Worm (Caenorhabditis elegans) whole organism, midembryonic: Measurements from ENCODE around the gene C04H5.7.

ENCODE experiments used
- T22C8.4 ChIP-seq: fragments of 200-800 bp; sonication (Bioruptor generic); IDR thresholded peaks from 2 replicates; pipeline ENCODE4 v1.3.6; 2022; ENCODE audit warnings: missing genetic modification characterization, missing compliant biosample characterization
- cog-1 ChIP-seq: sonication (generic microtip); optimal IDR thresholded peaks from 2 replicates; lab custom pipeline; 2016; ENCODE audit warnings: missing genetic modification characterization, missing compliant biosample characterization
- flt-1 ChIP-seq: fragments of 200-800 bp; sonication (Bioruptor generic); IDR thresholded peaks from 2 replicates; pipeline ENCODE4 v1.3.6; 2022; ENCODE audit warnings: missing genetic modification characterization, missing compliant biosample characterization
- klf-2 ChIP-seq: fragments of 200-800 bp; sonication (Bioruptor generic); conservative IDR thresholded peaks from 2 replicates; pipeline ENCODE4 v1.3.6; 2022; ENCODE audit warnings: missing genetic modification reagents, missing genetic modification characterization, missing compliant biosample characterization
- med-1 ChIP-seq: sonication (generic microtip); optimal IDR thresholded peaks from 2 replicates; lab custom pipeline; 2017; ENCODE audit warnings: missing genetic modification characterization, mild to moderate bottlenecking, missing compliant biosample characterization, antibody characterized with exemption, missing genetic modification reagents; ENCODE audit not compliant: insufficient read depth
- ref-1 ChIP-seq: fragments of 200-800 bp; sonication (Bioruptor generic); conservative IDR thresholded peaks from 2 replicates; pipeline ENCODE4 v1.3.6; 2022; ENCODE audit warnings: missing genetic modification reagents, missing genetic modification characterization, missing compliant biosample characterization
- tab-1 ChIP-seq: fragments of 200-800 bp; sonication (Bioruptor generic); IDR thresholded peaks from 2 replicates; pipeline ENCODE4 v1.3.6; 2022; ENCODE audit warnings: missing genetic modification characterization, missing compliant biosample characterization
- ztf-23 ChIP-seq: fragments of 200-800 bp; sonication (Bioruptor generic); IDR thresholded peaks from 2 replicates; pipeline ENCODE4 v1.3.6; 2022; ENCODE audit warnings: missing genetic modification reagents, missing genetic modification characterization, missing compliant biosample characterization
- ztf-29 ChIP-seq: fragments of 200-800 bp; sonication (Bioruptor generic); IDR thresholded peaks from 2 replicates; pipeline ENCODE4 v1.3.6; 2022; ENCODE audit warnings: missing genetic modification reagents, missing genetic modification characterization, missing compliant biosample characterization

C04H5.7 gene

ce11 chrII:14500122-14500521 lies 37.6 kb upstream of the C04H5.7 start, which contains the start of gene K10H10.4:
Gene K10H10.4, plus strand, starts transcription at chrII:14500422.
- TF ChIP-seq ref-1 (GFP tag; lab: Robert Waterston, UW) (no peak), med-1 (GFP tag; lab: Kevin White, UChicago) (no peak), flt-1 (no peak), cog-1 (tag; lab: Kevin White, UChicago) (no peak), tab-1 (GFP tag; lab: Robert Waterston, UW) (no peak), ztf-29 (GFP tag; lab: Robert Waterston, UW) (no peak), klf-2 (no peak), T22C8.4 (GFP tag; lab: Robert Waterston, UW) (no peak), ztf-23 (GFP tag; lab: Robert Waterston, UW) (no peak)

ce11 chrII:14501447-14501846 lies 36.3 kb upstream of the C04H5.7 start, which contains the start of gene K10H10.5:
Gene K10H10.5, plus strand, starts transcription at chrII:14501747.
- TF ChIP-seq flt-1 (no peak), med-1 (GFP tag; lab: Kevin White, UChicago) (no peak), cog-1 (tag; lab: Kevin White, UChicago) (no peak), tab-1 (GFP tag; lab: Robert Waterston, UW) (no peak), ztf-29 (GFP tag; lab: Robert Waterston, UW) (no peak), ref-1 (GFP tag; lab: Robert Waterston, UW) (no peak), klf-2 (no peak), T22C8.4 (GFP tag; lab: Robert Waterston, UW) (no peak), ztf-23 (GFP tag; lab: Robert Waterston, UW) (no peak)

ce11 chrII:14502997-14503396 lies 34.7 kb upstream of the C04H5.7 start, which contains the start of gene K10H10.6:
Gene K10H10.6, plus strand, starts transcription at chrII:14503297.
- TF ChIP-seq tab-1 (GFP tag; lab: Robert Waterston, UW) (no peak), T22C8.4 (GFP tag; lab: Robert Waterston, UW) (no peak), cog-1 (tag; lab: Kevin White, UChicago) (no peak), ztf-29 (GFP tag; lab: Robert Waterston, UW) (no peak), ztf-23 (GFP tag; lab: Robert Waterston, UW) (no peak), med-1 (GFP tag; lab: Kevin White, UChicago) (no peak), ref-1 (GFP tag; lab: Robert Waterston, UW) (no peak), flt-1 (no peak), klf-2 (no peak)

ce11 chrII:14506245-14506644 lies 31.5 kb upstream of the C04H5.7 start, which contains the start of gene K10H10.12:
Gene K10H10.12, minus strand, starts transcription at chrII:14506345.
- TF ChIP-seq ztf-29 (GFP tag; lab: Robert Waterston, UW): no peak
- TF ChIP-seq ztf-23 (GFP tag; lab: Robert Waterston, UW): no peak
- TF ChIP-seq T22C8.4 (GFP tag; lab: Robert Waterston, UW): no peak

ce11 chrII:14507563-14507962 lies 30.2 kb upstream of the C04H5.7 start, which contains the start of the genes K10H10.7 and K10H10.10:
Gene K10H10.7, minus strand, starts transcription at chrII:14507663.
Gene K10H10.10, plus strand, starts transcription at chrII:14507766.
- TF ChIP-seq flt-1 (no peak), ztf-23 (GFP tag; lab: Robert Waterston, UW) (no peak), T22C8.4 (GFP tag; lab: Robert Waterston, UW) (no peak), tab-1 (GFP tag; lab: Robert Waterston, UW) (no peak), klf-2 (no peak), med-1 (GFP tag; lab: Kevin White, UChicago) (no peak), ztf-29 (GFP tag; lab: Robert Waterston, UW) (no peak), ref-1 (GFP tag; lab: Robert Waterston, UW) (no peak), cog-1 (tag; lab: Kevin White, UChicago) (no peak)

- TF ChIP-seq ztf-23 (GFP tag; lab: Robert Waterston, UW) (no peak), T22C8.4 (GFP tag; lab: Robert Waterston, UW) (no peak), flt-1 (no peak), ztf-29 (GFP tag; lab: Robert Waterston, UW) (no peak), cog-1 (tag; lab: Kevin White, UChicago) (no peak), ref-1 (GFP tag; lab: Robert Waterston, UW) (no peak)
Measured at ce11 chrII:14510162-14510561, 27.6 kb upstream of the C04H5.7 start.

ce11 chrII:14511189-14511588 lies 26.6 kb upstream of the C04H5.7 start, which contains the start of gene K10H10.13:
Gene K10H10.13, minus strand, starts transcription at chrII:14511289.
- TF ChIP-seq flt-1: no peak

ce11 chrII:14515017-14515416 lies 22.7 kb upstream of the C04H5.7 start, which contains the start of gene K10H10.9:
Gene K10H10.9, minus strand, starts transcription at chrII:14515117.
- TF ChIP-seq flt-1 (no peak), klf-2 (no peak), cog-1 (tag; lab: Kevin White, UChicago) (no peak), tab-1 (GFP tag; lab: Robert Waterston, UW) (no peak), med-1 (GFP tag; lab: Kevin White, UChicago) (no peak), ref-1 (GFP tag; lab: Robert Waterston, UW) (no peak), T22C8.4 (GFP tag; lab: Robert Waterston, UW) (no peak), ztf-23 (GFP tag; lab: Robert Waterston, UW) (no peak), ztf-29 (GFP tag; lab: Robert Waterston, UW) (no peak)

- no peak for TF ChIP-seq flt-1
- no peak for TF ChIP-seq ztf-29 (GFP tag; lab: Robert Waterston, UW)
- TF ChIP-seq ref-1 (GFP tag; lab: Robert Waterston, UW): no peak
- no peak for TF ChIP-seq klf-2
- no peak for TF ChIP-seq T22C8.4 (GFP tag; lab: Robert Waterston, UW)
- TF ChIP-seq ztf-23 (GFP tag; lab: Robert Waterston, UW): no peak
- no peak for TF ChIP-seq cog-1 (tag; lab: Kevin White, UChicago)
- no peak for TF ChIP-seq med-1 (GFP tag; lab: Kevin White, UChicago)
- TF ChIP-seq tab-1 (GFP tag; lab: Robert Waterston, UW): no peak
Measured at ce11 chrII:14522037-14522436, 15.7 kb upstream of the C04H5.7 start, which contains the start of gene btb-19. Gene btb-19, minus strand, starts transcription at chrII:14522137.
